Fruit fly (Drosophila melanogaster) whole organism, embryonic: ENCODE measurements around the gene sac.

Experiments
- ATbp ChIP-seq: fragments of 200-800 bp; sonication (Bioruptor generic); optimal IDR thresholded peaks from 2 replicates; lab custom pipeline; 2017; ENCODE audit warnings: missing biosample characterization, mild to moderate bottlenecking, missing genetic modification characterization, missing genetic modification reagents
- Blimp-1 ChIP-seq: fragments of 200-800 bp; sonication (Bioruptor generic); optimal IDR thresholded peaks from 3 replicates; lab custom pipeline; 2018; ENCODE audit warnings: missing biosample characterization, missing genetic modification characterization, mild to moderate bottlenecking, moderate library complexity, missing genetic modification reagents
- CG10366 ChIP-seq: fragments of 200-800 bp; sonication (Bioruptor generic); IDR thresholded peaks from 2 replicates; pipeline ENCODE4 v1.3.6; 2022; ENCODE audit warnings: missing biosample characterization, missing genetic modification characterization
- CG10462 ChIP-seq: fragments of 200-800 bp; sonication (Bioruptor generic); optimal IDR thresholded peaks from 2 replicates; lab custom pipeline; 2016; ENCODE audit warnings: missing biosample characterization, missing genetic modification characterization
- CG11085 ChIP-seq: fragments of 200-800 bp; sonication (Bioruptor generic); IDR thresholded peaks from 2 replicates; pipeline ENCODE4 v1.3.6; 2022; ENCODE audit warnings: missing biosample characterization, missing genetic modification characterization
- CG12219 ChIP-seq: fragments of 200-800 bp; sonication (Bioruptor generic); optimal IDR thresholded peaks from 3 replicates; lab custom pipeline; 2018; ENCODE audit warnings: missing biosample characterization, mild to moderate bottlenecking, missing genetic modification characterization
- CG12744 ChIP-seq: fragments of 200-800 bp; sonication (Bioruptor generic); optimal IDR thresholded peaks from 2 replicates; lab custom pipeline; 2016; ENCODE audit warnings: missing biosample characterization, missing genetic modification characterization
- CG12769 ChIP-seq: fragments of 200-800 bp; sonication (Bioruptor generic); optimal IDR thresholded peaks from 2 replicates; lab custom pipeline; 2019; ENCODE audit warnings: missing biosample characterization, mild to moderate bottlenecking, missing genetic modification characterization, moderate library complexity
- CG13296 ChIP-seq: fragments of 200-800 bp; sonication (Bioruptor generic); optimal IDR thresholded peaks from 3 replicates; lab custom pipeline; 2018; ENCODE audit warnings: missing biosample characterization, mild to moderate bottlenecking, missing genetic modification characterization
- CG14667 ChIP-seq: fragments of 200-800 bp; sonication (Bioruptor generic); IDR thresholded peaks from 2 replicates; pipeline ENCODE4 v1.3.6; 2022; ENCODE audit warnings: missing biosample characterization, missing genetic modification characterization
- CG15696 ChIP-seq: fragments of 200-800 bp; sonication (Bioruptor generic); optimal IDR thresholded peaks from 2 replicates; lab custom pipeline; 2019; ENCODE audit warnings: missing biosample characterization, mild to moderate bottlenecking, missing genetic modification characterization, moderate library complexity
- CG17328 ChIP-seq: fragments of 200-800 bp; sonication (Bioruptor generic); IDR thresholded peaks from 2 replicates; pipeline ENCODE4 v1.3.6; 2022; ENCODE audit warnings: missing biosample characterization, missing genetic modification characterization
- CG30020 ChIP-seq: fragments of 200-800 bp; optimal IDR thresholded peaks from 2 replicates; lab custom pipeline; 2019; ENCODE audit warnings: missing biosample characterization, mild to moderate bottlenecking, missing genetic modification characterization, moderate library complexity
- CG30403 ChIP-seq: fragments of 200-800 bp; sonication (Bioruptor generic); optimal IDR thresholded peaks from 3 replicates; lab custom pipeline; 2016; ENCODE audit warnings: missing biosample characterization, missing genetic modification characterization
- CG34422 ChIP-seq: fragments of 200-800 bp; sonication (Bioruptor generic); IDR thresholded peaks from 3 replicates; pipeline ENCODE4 v1.3.6; 2022; ENCODE audit warnings: missing biosample characterization, missing genetic modification characterization
- CG3847 ChIP-seq: fragments of 200-800 bp; sonication (Bioruptor generic); IDR thresholded peaks from 2 replicates; pipeline ENCODE4 v1.3.6; 2022; ENCODE audit warnings: missing biosample characterization, missing genetic modification characterization
- CG42726 ChIP-seq: fragments of 200-800 bp; sonication (Bioruptor generic); IDR thresholded peaks from 2 replicates; pipeline ENCODE4 v1.3.6; 2022; ENCODE audit warnings: missing biosample characterization, missing genetic modification characterization; ENCODE audit not compliant: partially characterized antibody
- CG4707 ChIP-seq: fragments of 200-800 bp; sonication (Bioruptor generic); optimal IDR thresholded peaks from 2 replicates; lab custom pipeline; 2018; ENCODE audit warnings: missing biosample characterization, mild to moderate bottlenecking, missing genetic modification characterization, moderate library complexity
- CG5953 ChIP-seq: fragments of 200-800 bp; sonication (Bioruptor generic); IDR thresholded peaks from 2 replicates; pipeline ENCODE4 v1.3.6; 2022; ENCODE audit warnings: missing biosample characterization, missing genetic modification characterization
- CG7271 ChIP-seq: fragments of 200-800 bp; sonication (Bioruptor generic); optimal IDR thresholded peaks from 2 replicates; lab custom pipeline; 2018; ENCODE audit warnings: missing biosample characterization, mild to moderate bottlenecking, missing genetic modification characterization, moderate library complexity
- CG9215 ChIP-seq: fragments of 200-800 bp; sonication (Bioruptor generic); IDR thresholded peaks from 2 replicates; pipeline ENCODE4 v1.3.6; 2022; ENCODE audit warnings: missing biosample characterization, missing genetic modification characterization
- CTCF ChIP-seq: fragments of 200-800 bp; sonication (Bioruptor generic); optimal IDR thresholded peaks from 2 replicates; lab custom pipeline; 2017; ENCODE audit warnings: missing biosample characterization, mild to moderate bottlenecking, missing genetic modification characterization, moderate library complexity
- Dbx ChIP-seq: fragments of 200-800 bp; sonication (Bioruptor generic); IDR thresholded peaks from 3 replicates; pipeline ENCODE4 v1.3.6; 2022; ENCODE audit warnings: missing biosample characterization, missing genetic modification characterization
- Dek ChIP-seq: fragments of 200-800 bp; sonication (Bioruptor generic); optimal IDR thresholded peaks from 3 replicates; lab custom pipeline; 2019; ENCODE audit warnings: missing biosample characterization, mild to moderate bottlenecking, missing genetic modification characterization, moderate library complexity
- HLHmδ ChIP-seq: fragments of 200-800 bp; sonication (Bioruptor generic); optimal IDR thresholded peaks from 2 replicates; lab custom pipeline; 2018; ENCODE audit warnings: missing biosample characterization, mild to moderate bottlenecking, missing genetic modification characterization, moderate library complexity
- HmgZ ChIP-seq: fragments of 200-800 bp; sonication (Bioruptor generic); optimal IDR thresholded peaks from 2 replicates; lab custom pipeline; 2018; ENCODE audit warnings: missing biosample characterization, mild to moderate bottlenecking, missing genetic modification characterization
- Hmx ChIP-seq: fragments of 200-800 bp; sonication (Bioruptor generic); optimal IDR thresholded peaks from 2 replicates; lab custom pipeline; 2016; ENCODE audit warnings: missing biosample characterization, missing genetic modification characterization
- Kr ChIP-seq: fragments of 200-800 bp; sonication (Bioruptor generic); optimal IDR thresholded peaks from 2 replicates; lab custom pipeline; 2017; ENCODE audit warnings: missing biosample characterization, mild to moderate bottlenecking, missing genetic modification characterization
- Pdp1 ChIP-seq, 2 experiments: fragments of 200-800 bp; sonication (Bioruptor generic); optimal IDR thresholded peaks; 3 replicates each; lab custom pipeline; 2016; ENCODE audit warnings: missing biosample characterization in 2 of 2, missing genetic modification characterization in 2 of 2, mild to moderate bottlenecking in 1 of 2, moderate library complexity in 1 of 2
- ac ChIP-seq: fragments of 200-800 bp; sonication (Bioruptor generic); optimal IDR thresholded peaks from 3 replicates; lab custom pipeline; 2017; ENCODE audit warnings: missing biosample characterization, mild to moderate bottlenecking, missing genetic modification characterization
- amos ChIP-seq: fragments of 200-800 bp; sonication (Bioruptor generic); IDR thresholded peaks from 2 replicates; pipeline ENCODE4 v1.3.6; 2022; ENCODE audit warnings: missing biosample characterization, missing genetic modification characterization; ENCODE audit not compliant: partially characterized antibody
- cad ChIP-seq: fragments of >200 bp; optimal IDR thresholded peaks from 2 replicates; lab custom pipeline; 2017; ENCODE audit warnings: missing biosample characterization, missing genetic modification characterization
- crol ChIP-seq: fragments of 200-800 bp; sonication (Bioruptor generic); IDR thresholded peaks from 2 replicates; pipeline ENCODE4 v1.3.6; 2022; ENCODE audit warnings: missing biosample characterization, missing genetic modification characterization
- da ChIP-seq: fragments of 200-800 bp; sonication (Bioruptor generic); optimal IDR thresholded peaks from 2 replicates; lab custom pipeline; 2016; ENCODE audit warnings: missing biosample characterization, missing genetic modification characterization
- ems ChIP-seq: fragments of 200-800 bp; sonication (Bioruptor generic); optimal IDR thresholded peaks from 3 replicates; lab custom pipeline; 2016; ENCODE audit warnings: missing biosample characterization, missing genetic modification characterization
- eve ChIP-seq, 2 experiments: fragments of >200 bp; optimal IDR thresholded peaks; 2 replicates each; lab custom pipeline; 2017; ENCODE audit warnings: missing biosample characterization in 2 of 2, missing genetic modification characterization in 2 of 2
- ewg ChIP-seq: fragments of 200-800 bp; sonication (Bioruptor generic); optimal IDR thresholded peaks from 3 replicates; lab custom pipeline; 2017; ENCODE audit warnings: mild to moderate bottlenecking, missing biosample characterization, missing genetic modification reagents, missing genetic modification characterization
- hb ChIP-seq: fragments of 200-800 bp; sonication (Bioruptor generic); IDR thresholded peaks from 3 replicates; pipeline ENCODE4 v1.3.6; 2022; ENCODE audit warnings: missing biosample characterization, missing genetic modification characterization; ENCODE audit not compliant: partially characterized antibody
- hth ChIP-seq: fragments of >200 bp; optimal IDR thresholded peaks from 2 replicates; lab custom pipeline; 2017; ENCODE audit warnings: inconsistent platforms
- insv ChIP-seq, 2 experiments: fragments of 200-800 bp; sonication (Bioruptor generic); optimal IDR thresholded peaks; 3 replicates each; lab custom pipeline; 2016 to 2018; ENCODE audit warnings: missing biosample characterization in 2 of 2, missing genetic modification characterization in 2 of 2
- lov ChIP-seq, 2 experiments: fragments of 200-800 bp in 1 of 2; fragments of >200 bp in 1 of 2; sonication (Bioruptor generic) in 1 of 2; IDR thresholded peaks in 1 of 2; optimal IDR thresholded peaks in 1 of 2; 2 replicates in 1 of 2; 3 replicates in 1 of 2; pipeline versions ENCODE4 v1.3.6 to Lab custom; 2017 to 2022; ENCODE audit warnings: missing biosample characterization in 1 of 2, missing genetic modification characterization in 1 of 2
- otp ChIP-seq: fragments of 200-800 bp; sonication (Bioruptor generic); IDR thresholded peaks from 3 replicates; pipeline ENCODE4, ENCODE4 v1.3.6; 2022; ENCODE audit warnings: missing biosample characterization, missing genetic modification characterization
- prd ChIP-seq, 3 experiments: fragments of >200 bp in 2 of 3; fragments of 200-800 bp in 1 of 3; sonication (Bioruptor generic) in 1 of 3; optimal IDR thresholded peaks in 2 of 3; IDR thresholded peaks in 1 of 3; 2 replicates in 2 of 3; 3 replicates in 1 of 3; pipeline versions ENCODE4 v1.3.6 to Lab custom; 2017 to 2022; ENCODE audit warnings: missing biosample characterization in 1 of 3, missing genetic modification characterization in 1 of 3
- psq ChIP-seq: fragments of 200-800 bp; sonication (Bioruptor generic); optimal IDR thresholded peaks from 2 replicates; lab custom pipeline; 2017; ENCODE audit warnings: missing biosample characterization, missing genetic modification characterization
- ranshi ChIP-seq: fragments of 200-800 bp; sonication (Bioruptor generic); IDR thresholded peaks from 2 replicates; pipeline ENCODE4 v1.3.6; 2022; ENCODE audit warnings: missing biosample characterization, missing genetic modification characterization
- sens-2 ChIP-seq: fragments of 200-800 bp; sonication (Bioruptor generic); IDR thresholded peaks from 2 replicates; pipeline ENCODE4 v1.3.6; 2022; ENCODE audit warnings: missing biosample characterization, missing genetic modification characterization
- ssp ChIP-seq: fragments of 200-800 bp; sonication (Bioruptor generic); IDR thresholded peaks from 2 replicates; pipeline ENCODE4 v1.3.6; 2022; ENCODE audit warnings: missing biosample characterization, missing genetic modification characterization
- zen ChIP-seq: fragments of 200-800 bp; sonication (Bioruptor generic); optimal IDR thresholded peaks from 3 replicates; lab custom pipeline; 2018; ENCODE audit warnings: missing biosample characterization, mild to moderate bottlenecking, missing genetic modification characterization, moderate library complexity

The sac gene

DNA sequence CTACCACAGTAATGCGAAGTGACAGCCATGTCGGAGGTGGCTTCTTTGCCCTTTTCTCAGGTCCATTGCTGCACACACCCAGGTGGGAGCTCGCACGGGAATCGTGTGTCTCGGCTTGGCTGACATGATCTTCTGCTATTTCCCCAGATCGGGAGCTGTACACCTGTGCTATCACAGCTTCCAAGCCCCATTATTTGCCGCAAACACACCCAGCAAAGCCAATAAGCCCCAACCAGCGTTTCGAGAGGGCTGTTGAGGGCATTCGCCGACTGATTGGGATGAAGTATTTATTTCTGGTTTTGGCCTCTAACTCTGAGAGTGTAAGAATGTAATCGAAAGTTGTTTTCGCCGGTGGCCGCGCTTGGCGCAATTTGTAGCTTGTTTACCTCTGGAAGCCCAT, 23.0 kb upstream of the sac start (continued):
- TF ChIP-seq Dbx (GFP tag; lab: Robert Waterston, UW) (no peak), Dek (no peak), Pdp1 (GFP tag; optimal IDR thresholded peaks at IDR 0.05; lab: Kevin White, UChicago) (no peak), CG12769 (peak; percentile 2), psq (no peak), CG4707 (GFP tag; lab: Kevin White, UChicago) (no peak), CG34422 (no peak), eve (GFP tag; optimal IDR thresholded peaks at IDR 0.05; lab: Kevin White, UChicago) (no peak), ssp (no peak), insv (GFP tag; optimal IDR thresholded peaks at IDR 0.05; lab: Kevin White, UChicago) (no peak), Hmx (GFP tag; lab: Kevin White, UChicago) (no peak), ATbp (peak; percentile 16), Blimp-1 (GFP tag; lab: Kevin White, UChicago) (peak; percentile 30), CG10366 (GFP tag; lab: Robert Waterston, UW) (no peak), lov (optimal IDR thresholded peaks at IDR 0.05; lab: Kevin White, UChicago) (no peak), lov (GFP tag; IDR thresholded peaks at IDR 0.05; lab: Robert Waterston, UW) (no peak), crol (GFP tag; lab: Robert Waterston, UW) (no peak), Kr (GFP tag; lab: Kevin White, UChicago) (no peak), CTCF (GFP tag; lab: Kevin White, UChicago) (no peak)

dm6 chr3R:4458272-4458671, 22.3 kb upstream of the sac start:
- TF ChIP-seq HLHmδ (GFP tag; lab: Kevin White, UChicago) (no peak), CG7271 (tag; lab: Kevin White, UChicago) (peak; percentile 8), zen (tag; lab: Kevin White, UChicago) (peak; percentile 88), cad (GFP tag; lab: Kevin White, UChicago) (peak; percentile 86), CG12219 (GFP tag; lab: Kevin White, UChicago) (no peak), CG14667 (GFP tag; lab: Robert Waterston, UW) (no peak)

DNA sequence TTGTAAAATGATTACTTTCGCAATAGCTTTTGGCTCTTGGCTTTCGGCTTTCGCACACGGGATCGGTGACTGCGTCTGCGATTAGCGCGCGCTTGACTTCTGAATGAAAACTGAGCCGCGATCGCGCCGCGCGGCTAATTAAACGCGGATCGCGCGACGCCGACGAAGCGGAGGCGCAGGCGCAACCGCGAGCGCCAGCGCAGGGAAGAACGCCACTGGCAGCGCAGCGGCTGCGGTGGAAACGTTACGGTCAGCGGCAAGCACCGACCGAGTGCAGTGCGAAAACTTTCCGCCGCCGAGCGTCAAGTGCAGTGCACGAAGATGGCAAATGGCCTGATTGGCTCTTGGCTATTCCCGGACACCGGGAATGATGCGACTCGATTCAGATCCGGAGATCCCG, 17.8 kb upstream of the sac start, which contains the start of gene CG31522:
TSS of gene CG31522 (minus strand) at position 101 of the 400 bp plus-strand sequence.
- no peak for TF ChIP-seq prd (optimal IDR thresholded peaks at IDR 0.05; lab: Kevin White, UChicago)
- TF ChIP-seq prd (GFP tag; IDR thresholded peaks at IDR 0.05; lab: Robert Waterston, UW): no peak
- TF ChIP-seq CG42726 (GFP tag; lab: Robert Waterston, UW): 0 out of 2 replicates have a peak, but pooled peaks have one; percentile 14
- peak; percentile 27; the same call in 1 of the 2 replicates for TF ChIP-seq CG3847 (GFP tag; lab: Robert Waterston, UW)
- no peak for TF ChIP-seq CG11085 (GFP tag; lab: Robert Waterston, UW)
- TF ChIP-seq otp (GFP tag; lab: Robert Waterston, UW): 0 out of 3 replicates have a peak, but pooled peaks have one; percentile 15
- no peak for TF ChIP-seq hb
- no peak for TF ChIP-seq HmgZ (tag; lab: Kevin White, UChicago)
- no peak for TF ChIP-seq sens-2
- 0 out of 2 replicates have a peak, but pooled peaks have one; percentile 5 for TF ChIP-seq CG17328 (GFP tag; lab: Robert Waterston, UW)
- TF ChIP-seq ewg (GFP tag; lab: Kevin White, UChicago): no peak
- TF ChIP-seq da (GFP tag; lab: Kevin White, UChicago): no peak
- TF ChIP-seq CG30020: no peak
- 0 out of 2 replicates have a peak, but pooled peaks have one; percentile 11 for TF ChIP-seq amos (GFP tag; lab: Robert Waterston, UW)
- no peak for TF ChIP-seq CG15696 (tag; lab: Kevin White, UChicago)
- peak; percentile 8; the same call in 1 of the 2 replicates for TF ChIP-seq CG5953
- TF ChIP-seq CG9215 (GFP tag; lab: Robert Waterston, UW): 0 out of 2 replicates have a peak, but pooled peaks have one; percentile 11
- TF ChIP-seq CG13296 (GFP tag; lab: Kevin White, UChicago): no peak
- TF ChIP-seq ems (GFP tag; lab: Kevin White, UChicago): no peak
- no peak for TF ChIP-seq ac (GFP tag; lab: Kevin White, UChicago)
- TF ChIP-seq hth (lab: Kevin White, UChicago): no peak
- no peak for TF ChIP-seq CG12744 (GFP tag; lab: Kevin White, UChicago)
- TF ChIP-seq ranshi (GFP tag; lab: Robert Waterston, UW): no peak
- TF ChIP-seq CG30403: no peak
- TF ChIP-seq CG10462: no peak
- TF ChIP-seq, all 482 proteins: peak for 7
